Worm (Caenorhabditis elegans): ENCODE measurements around the gene T03G11.9.

ce11 chrX:5197440-5197839 is 13.4 kb downstream of the T03G11.9 start:
- TF ChIP-seq hif-1 (tag; optimal IDR thresholded peaks at IDR 0.05) = no peak
- no peak for TF ChIP-seq dpl-1 (GFP tag; optimal IDR thresholded peaks at IDR 0.05)
- no peak for TF ChIP-seq pha-4 (GFP tag; IDR thresholded peaks at IDR 0.05)
- TF ChIP-seq pha-4 (tag; optimal IDR thresholded peaks at IDR 0.05) = no peak
- TF ChIP-seq nhr-76 (tag; optimal IDR thresholded peaks at IDR 0.05) = no peak
- no peak for TF ChIP-seq aly-2 (tag; optimal IDR thresholded peaks at IDR 0.05)
- no peak for TF ChIP-seq T26A8.4 (GFP tag; IDR thresholded peaks at IDR 0.05)
- TF ChIP-seq zag-1 (tag; optimal IDR thresholded peaks at IDR 0.05) = no peak
- TF ChIP-seq nhr-10 (tag; optimal IDR thresholded peaks at IDR 0.05) = no peak
- TF ChIP-seq skn-1 (tag; optimal IDR thresholded peaks at IDR 0.05) = no peak
- no peak for TF ChIP-seq unc-62 (GFP tag; optimal IDR thresholded peaks at IDR 0.05 in 1 of 2)
- TF ChIP-seq unc-62 (tag; optimal IDR thresholded peaks at IDR 0.05) = no peak
- no peak for TF ChIP-seq ztf-7 (tag; optimal IDR thresholded peaks at IDR 0.05)
- TF ChIP-seq snpc-4 (tag; optimal IDR thresholded peaks at IDR 0.05) = no peak
- no peak for TF ChIP-seq R02D3.7 (tag; optimal IDR thresholded peaks at IDR 0.05)
